Worm (Caenorhabditis elegans): ENCODE results near the gene dop-3.

DNA sequence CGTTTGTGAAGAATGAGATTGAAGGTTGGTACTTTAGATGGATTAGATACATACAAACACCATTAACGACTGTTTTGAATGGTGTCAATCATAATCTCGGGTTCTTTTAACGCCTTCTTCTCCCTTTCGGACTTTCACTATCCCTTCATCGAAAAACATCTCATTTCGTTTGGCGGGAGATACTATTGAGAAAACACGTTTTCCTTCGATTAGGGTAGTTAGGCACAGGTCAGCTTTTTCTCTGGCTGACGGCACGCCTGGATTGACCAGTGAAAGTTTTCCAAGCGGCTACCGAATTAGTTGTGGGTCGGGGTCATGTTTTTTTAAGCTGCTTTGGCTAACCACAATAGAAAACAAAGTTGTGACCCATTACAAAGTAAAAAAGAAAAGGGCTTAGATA lies 49.6 kb downstream of the dop-3 start:
- no peak for TF ChIP-seq him-1 (tag; optimal IDR thresholded peaks at IDR 0.05)
- TF ChIP-seq dao-5 (tag; optimal IDR thresholded peaks at IDR 0.05): no peak
- no peak for TF ChIP-seq W03F9.2 (tag; optimal IDR thresholded peaks at IDR 0.05)
